Worm (Caenorhabditis elegans) whole organism, L4/young adult: ENCODE results near the gene Y43F8A.2.

Experiments used
- W03F9.2 ChIP-seq: fragments of 150-350 bp; optimal IDR thresholded peaks from 2 replicates; lab custom pipeline; 2014; ENCODE audit warnings: missing biosample characterization, missing genetic modification characterization
- dao-5 ChIP-seq: sonication (generic microtip); optimal IDR thresholded peaks from 2 replicates; lab custom pipeline; 2016; ENCODE audit warnings: missing genotype, missing genetic modification characterization, moderate library complexity, missing compliant biosample characterization
- him-1 ChIP-seq: sonication (generic microtip); optimal IDR thresholded peaks from 2 replicates; lab custom pipeline; 2016; ENCODE audit warnings: missing genotype, missing genetic modification reagents, missing genetic modification characterization, missing compliant biosample characterization

ce11 chrV:19400619-19401018 lies 29.3 kb downstream of the Y43F8A.2 start, which contains the start of gene srw-86:
- TF ChIP-seq him-1 (tag; lab: Kevin White, UChicago) (no peak), W03F9.2 (tag; lab: Kevin White, UChicago) (no peak), dao-5 (tag; lab: Kevin White, UChicago) (no peak)
